Worm (Caenorhabditis elegans): ENCODE results near the gene H39E23.2.

The H39E23.2 gene

ce11 chrV:14128858-14129257 lies 18.7 kb downstream of the H39E23.2 start:
- peak; percentile 97 for TF ChIP-seq aha-1 (tag)
- TF ChIP-seq F10B5.3 (tag; optimal IDR thresholded peaks at IDR 0.05), result no peak
- peak in 1 of 2 experiments; percentile 45 for TF ChIP-seq unc-62 (GFP tag; optimal IDR thresholded peaks at IDR 0.05 in 1 of 2)
- no peak for TF ChIP-seq unc-62 (tag; optimal IDR thresholded peaks at IDR 0.05)

DNA sequence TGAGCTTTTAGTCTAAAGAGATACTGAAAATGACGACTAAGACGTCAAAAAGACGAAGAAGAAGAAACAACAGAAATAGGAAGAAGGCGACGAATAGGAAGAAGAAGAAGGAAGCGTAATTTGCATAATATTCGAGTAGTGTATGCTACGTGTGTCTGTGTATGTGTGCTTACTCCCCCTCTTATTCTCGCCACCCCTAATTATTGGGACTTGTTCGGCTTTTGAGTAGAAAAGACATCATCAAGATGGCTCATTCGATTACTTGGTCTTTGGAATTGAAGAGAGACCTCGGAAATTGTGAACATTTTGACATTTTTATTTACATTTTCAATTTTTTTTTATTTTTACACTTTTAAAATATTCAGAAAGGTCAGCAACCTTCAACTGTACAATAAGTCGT lies 20.1 kb downstream of the H39E23.2 start:
- no peak for TF ChIP-seq snpc-4 (tag; optimal IDR thresholded peaks at IDR 0.05)
- TF ChIP-seq hlh-30 (tag; optimal IDR thresholded peaks at IDR 0.05; ENCODE audit: insufficient read depth), result no peak
- TF ChIP-seq lir-3 (tag; optimal IDR thresholded peaks at IDR 0.05), result no peak
- peak in 1 of 2 experiments; percentile 57 for TF ChIP-seq unc-62 (GFP tag; optimal IDR thresholded peaks at IDR 0.05 in 1 of 2)
- no peak for TF ChIP-seq unc-62 (tag; optimal IDR thresholded peaks at IDR 0.05)

- TF ChIP-seq lin-1 (GFP tag; IDR thresholded peaks at IDR 0.05) (no peak), zfp-3 (GFP tag; conservative IDR thresholded peaks at IDR 0.05) (no peak), ces-1 (GFP tag; optimal IDR thresholded peaks at IDR 0.05) (no peak), hif-1 (tag; optimal IDR thresholded peaks at IDR 0.05) (no peak), mep-1 (tag; optimal IDR thresholded peaks at IDR 0.05) (no peak), lir-3 (tag; optimal IDR thresholded peaks at IDR 0.05) (no peak), daf-16 (GFP tag; optimal IDR thresholded peaks at IDR 0.05) (no peak), daf-16 (tag; optimal IDR thresholded peaks at IDR 0.05) (peak; percentile 60), spr-1 (tag; optimal IDR thresholded peaks at IDR 0.05) (no peak), lim-7 (GFP tag; IDR thresholded peaks at IDR 0.05) (no peak), attf-4 (tag; optimal IDR thresholded peaks at IDR 0.05) (no peak), ceh-28 (tag; optimal IDR thresholded peaks at IDR 0.05) (peak; percentile 2), dpl-1 (GFP tag; optimal IDR thresholded peaks at IDR 0.05) (peak; percentile 14), set-16 (GFP tag; IDR thresholded peaks at IDR 0.05) (no peak), ceh-20 (GFP tag; IDR thresholded peaks at IDR 0.05) (no peak), ztf-11 (tag; optimal IDR thresholded peaks at IDR 0.05) (no peak), hlh-11 (tag; optimal IDR thresholded peaks at IDR 0.05) (peak; percentile 5), lin-15B (tag; optimal IDR thresholded peaks at IDR 0.05) (no peak), T26A8.4 (GFP tag; IDR thresholded peaks at IDR 0.05) (no peak), mes-2 (tag; optimal IDR thresholded peaks at IDR 0.05; ENCODE audit: poor library complexity, severe bottlenecking) (peak; percentile 53), Y48G9A.11 (GFP tag; IDR thresholded peaks at IDR 0.05) (no peak), vab-7 (GFP tag; IDR thresholded peaks at IDR 0.05) (no peak), ZK337.2 (GFP tag; IDR thresholded peaks at IDR 0.05) (no peak), nhr-28 (tag; optimal IDR thresholded peaks at IDR 0.05) (peak; percentile 29), gei-8 (GFP tag; optimal IDR thresholded peaks at IDR 0.05) (no peak), mdt-29 (GFP tag; IDR thresholded peaks at IDR 0.05) (no peak), nhr-237 (tag; optimal IDR thresholded peaks at IDR 0.05) (no peak), mxl-2 (GFP tag; conservative IDR thresholded peaks at IDR 0.05) (no peak), snpc-1.2 (GFP tag; IDR thresholded peaks at IDR 0.05) (no peak), dmd-6 (GFP tag; IDR thresholded peaks at IDR 0.05) (peak; percentile 43), mdl-1 (tag; optimal IDR thresholded peaks at IDR 0.05) (no peak)
Observed at ce11 chrV:14133002-14133763, 23.0 kb downstream of the H39E23.2 start.

Measured in whole organism, L4 larva.